Fruit fly (Drosophila melanogaster) S2 (cell line): ENCODE results near the gene CG11695.

Experiments used
- CG8478 ChIP-seq: fragments of >200 bp; optimal IDR thresholded peaks from 2 replicates; lab custom pipeline; 2018
- CTCF ChIP-seq, 2 experiments: fragments of >200 bp; optimal IDR thresholded peaks; 2 replicates each; lab custom pipeline; 2018

CG11695 gene

dm6 chrX:11611056-11611644 is 34.5 kb downstream of the CG11695 start:
- TF ChIP-seq CG8478, result no peak
- TF ChIP-seq CTCF (optimal IDR thresholded peaks at IDR 0.05; lab: Kevin White, UChicago), result no peak

dm6 chrX:11611645-11612079 is 35.0 kb downstream of the CG11695 start, which contains the start of the genes CG2247 and CG1703:
CG2247 (minus strand) TSS chrX:11611652.
CG1703 (plus strand) TSS chrX:11611927.
- TF ChIP-seq CTCF (optimal IDR thresholded peaks at IDR 0.05; lab: Kevin White, UChicago) (no peak), CG8478 (no peak)

dm6 chrX:11615652-11616495 is 39.2 kb downstream of the CG11695 start, which contains the start of the genes RPA3 and Met:
RPA3 (minus strand) TSS chrX:11615840.
Met (plus strand) TSS chrX:11616124.
- no peak for TF ChIP-seq CG8478
- TF ChIP-seq CTCF (optimal IDR thresholded peaks at IDR 0.05; lab: Kevin White, UChicago), result no peak

- no peak for TF ChIP-seq CTCF (optimal IDR thresholded peaks at IDR 0.05; lab: Kevin White, UChicago)
- TF ChIP-seq CG8478, result no peak
Measured at dm6 chrX:11616496-11616952, 39.8 kb downstream of the CG11695 start.

dm6 chrX:11619617-11620016 is 42.9 kb downstream of the CG11695 start:
- TF ChIP-seq CTCF (optimal IDR thresholded peaks at IDR 0.05; lab: Kevin White, UChicago), result no peak
- TF ChIP-seq CG8478, result no peak

- TF ChIP-seq CTCF (optimal IDR thresholded peaks at IDR 0.05; lab: Kevin White, UChicago), result no peak
- no peak for TF ChIP-seq CG8478
Measured at dm6 chrX:11620527-11620926, 43.8 kb downstream of the CG11695 start.

dm6 chrX:11621315-11621865 is 44.7 kb downstream of the CG11695 start:
- no peak for TF ChIP-seq CG8478
- no peak for TF ChIP-seq CTCF (optimal IDR thresholded peaks at IDR 0.05; lab: Kevin White, UChicago)

dm6 chrX:11621866-11622648 is 45.4 kb downstream of the CG11695 start, which contains the start of gene Ptp10D:
Ptp10D (plus strand) TSS chrX:11622015.
- TF ChIP-seq CG8478 (no peak), CTCF (optimal IDR thresholded peaks at IDR 0.05; lab: Kevin White, UChicago) (no peak)

- TF ChIP-seq CTCF (optimal IDR thresholded peaks at IDR 0.05; lab: Kevin White, UChicago) (no peak), CG8478 (no peak)
Measured at dm6 chrX:11622649-11623425, 46.2 kb downstream of the CG11695 start.
